Worm (Caenorhabditis elegans): ENCODE measurements around the gene apc-17.
A peak's percentile ranks its signal among the peaks of the same experiment; 100 is the strongest.

apc-17 gene

ce11 chrII:11149866-11150685 lies 42.1 kb downstream of the apc-17 start:
- TF ChIP-seq hmg-1.1 (GFP tag; IDR thresholded peaks at IDR 0.05) (no peak), nhr-102 (tag; optimal IDR thresholded peaks at IDR 0.05) (peak; percentile 88), duxl-1 (tag; optimal IDR thresholded peaks at IDR 0.05; ENCODE audit: poor library complexity) (no peak), madf-9 (GFP tag; conservative IDR thresholded peaks at IDR 0.05) (peak; percentile 56; the same call in 1 of the 2 replicates), Y48G9A.11 (GFP tag; IDR thresholded peaks at IDR 0.05) (no peak), aha-1 (tag) (peak; percentile 92), aly-2 (tag; optimal IDR thresholded peaks at IDR 0.05) (no peak), nhr-28 (tag; optimal IDR thresholded peaks at IDR 0.05) (no peak), lim-7 (GFP tag; IDR thresholded peaks at IDR 0.05) (no peak), ceh-62 (tag; optimal IDR thresholded peaks at IDR 0.05) (no peak), tra-1 (GFP tag; IDR thresholded peaks at IDR 0.05) (peak; percentile 66; the same call in 1 of the 2 replicates), Y75B8A.6 (GFP tag; IDR thresholded peaks at IDR 0.05) (peak; percentile 23; the same call in 1 of the 2 replicates), mep-1 (tag; optimal IDR thresholded peaks at IDR 0.05) (peak; percentile 79), pqm-1 (tag; optimal IDR thresholded peaks at IDR 0.05) (no peak), ces-1 (GFP tag; optimal IDR thresholded peaks at IDR 0.05) (no peak), zfp-3 (GFP tag; conservative IDR thresholded peaks at IDR 0.05) (peak; percentile 89; the same call in 1 of the 2 replicates), dmd-9 (GFP tag; IDR thresholded peaks at IDR 0.05) (no peak), daf-16 (GFP tag; optimal IDR thresholded peaks at IDR 0.05) (peak in 1 of 2 experiments; percentile 76), daf-16 (tag; optimal IDR thresholded peaks at IDR 0.05) (peak; percentile 63), hif-1 (tag; optimal IDR thresholded peaks at IDR 0.05) (no peak), hlh-11 (tag; optimal IDR thresholded peaks at IDR 0.05) (peak; percentile 66), jun-1 (tag; optimal IDR thresholded peaks at IDR 0.05) (peak; percentile 43), daf-12 (tag; optimal IDR thresholded peaks at IDR 0.05) (no peak), zag-1 (tag; optimal IDR thresholded peaks at IDR 0.05) (no peak), nhr-42 (GFP tag; IDR thresholded peaks at IDR 0.05) (no peak), pha-4 (GFP tag; IDR thresholded peaks at IDR 0.05) (no peak; the same call in 1 of the 2 replicates), pha-4 (tag; optimal IDR thresholded peaks at IDR 0.05) (no peak), dpl-1 (GFP tag; optimal IDR thresholded peaks at IDR 0.05) (no peak), F10B5.3 (tag; optimal IDR thresholded peaks at IDR 0.05) (no peak), mes-2 (tag; optimal IDR thresholded peaks at IDR 0.05; ENCODE audit: poor library complexity, severe bottlenecking) (peak; percentile 34), lir-3 (tag; optimal IDR thresholded peaks at IDR 0.05) (no peak), dve-1 (tag; optimal IDR thresholded peaks at IDR 0.05; ENCODE audit: insufficient read depth) (peak; percentile 69), php-3 (GFP tag; IDR thresholded peaks at IDR 0.05) (peak; percentile 86), nhr-6 (tag; optimal IDR thresholded peaks at IDR 0.05) (no peak), dmd-8 (GFP tag; IDR thresholded peaks at IDR 0.05) (no peak), unc-39 (tag; optimal IDR thresholded peaks at IDR 0.05) (no peak), daf-8 (GFP tag; IDR thresholded peaks at IDR 0.05) (0 out of 2 replicates have a peak, but pooled peaks have one; percentile 65), nhr-111 (GFP tag; optimal IDR thresholded peaks at IDR 0.05) (no peak), set-16 (GFP tag; IDR thresholded peaks at IDR 0.05) (no peak), ZK546.5 (tag; optimal IDR thresholded peaks at IDR 0.05) (no peak), F49E8.2 (tag; optimal IDR thresholded peaks at IDR 0.05; ENCODE audit: borderline replicate concordance) (no peak), rbr-2 (tag; optimal IDR thresholded peaks at IDR 0.05) (no peak), sdz-12 (GFP tag; optimal IDR thresholded peaks at IDR 0.05) (no peak), zip-2 (tag; optimal IDR thresholded peaks at IDR 0.05) (peak; percentile 7), nhr-25 (tag; optimal IDR thresholded peaks at IDR 0.05; ENCODE audit: borderline replicate concordance, insufficient read depth) (no peak), lin-1 (GFP tag; IDR thresholded peaks at IDR 0.05) (no peak), hlh-30 (tag; optimal IDR thresholded peaks at IDR 0.05; ENCODE audit: insufficient read depth) (no peak), mxl-2 (GFP tag; conservative IDR thresholded peaks at IDR 0.05) (0 out of 2 replicates have a peak, but pooled peaks have one; percentile 46), ceh-32 (tag; optimal IDR thresholded peaks at IDR 0.05; ENCODE audit: poor library complexity) (no peak)

Data from whole organism, L4 larva.